Worm (Caenorhabditis elegans) whole organism, late embryonic: ENCODE measurements around the gene C03B1.13.

Experiments
- C08G9.2 ChIP-seq: sonication (generic microtip); optimal IDR thresholded peaks from 2 replicates; lab custom pipeline; 2016; ENCODE audit warnings: mild to moderate bottlenecking, missing genetic modification characterization, moderate library complexity, missing compliant biosample characterization
- K09A11.1 ChIP-seq: sonication (generic microtip); optimal IDR thresholded peaks from 2 replicates; lab custom pipeline; 2017; ENCODE audit warnings: antibody characterized with exemption, mild to moderate bottlenecking, missing genetic modification characterization, missing compliant biosample characterization; ENCODE audit not compliant: insufficient read depth
- Y22D7AL.16 ChIP-seq: sonication (generic microtip); optimal IDR thresholded peaks from 2 replicates; lab custom pipeline; 2016; ENCODE audit warnings: missing genetic modification characterization, missing compliant biosample characterization
- ahr-1 ChIP-seq: sonication (generic microtip); optimal IDR thresholded peaks from 2 replicates; lab custom pipeline; 2016; ENCODE audit warnings: missing genetic modification characterization, missing compliant biosample characterization
- ceh-14 ChIP-seq: sonication (generic microtip); optimal IDR thresholded peaks from 2 replicates; lab custom pipeline; 2016; ENCODE audit warnings: missing genotype, missing genetic modification characterization, missing compliant biosample characterization
- ceh-30 ChIP-seq: fragments of 150-350 bp; optimal IDR thresholded peaks from 2 replicates; lab custom pipeline; 2014; ENCODE audit warnings: missing biosample characterization, missing genetic modification characterization
- ceh-34 ChIP-seq: sonication (generic microtip); optimal IDR thresholded peaks from 2 replicates; lab custom pipeline; 2016; ENCODE audit warnings: mild to moderate bottlenecking, missing genetic modification characterization, missing compliant biosample characterization
- ceh-45 ChIP-seq: fragments of 200-800 bp; sonication (Bioruptor generic); IDR thresholded peaks from 2 replicates; pipeline ENCODE4 v1.3.6; 2022; ENCODE audit warnings: missing genetic modification reagents, missing genetic modification characterization, missing compliant biosample characterization
- ceh-48 ChIP-seq: sonication (generic microtip); optimal IDR thresholded peaks from 2 replicates; lab custom pipeline; 2016; ENCODE audit warnings: missing genetic modification characterization, inconsistent platforms, missing compliant biosample characterization
- ceh-6 ChIP-seq: fragments of 200-800 bp; sonication (Bioruptor generic); optimal IDR thresholded peaks from 2 replicates; lab custom pipeline; 2018; ENCODE audit warnings: mild to moderate bottlenecking, missing genetic modification characterization, missing compliant biosample characterization
- ceh-9 ChIP-seq: sonication (generic microtip); optimal IDR thresholded peaks from 2 replicates; lab custom pipeline; 2016; ENCODE audit warnings: mild to moderate bottlenecking, missing genetic modification characterization, inconsistent platforms, missing compliant biosample characterization
- che-1 ChIP-seq: sonication (generic microtip); optimal IDR thresholded peaks from 2 replicates; lab custom pipeline; 2016; ENCODE audit warnings: mild to moderate bottlenecking, missing genetic modification characterization, missing compliant biosample characterization
- elt-2 ChIP-seq: sonication (generic microtip); optimal IDR thresholded peaks from 2 replicates; lab custom pipeline; 2016; ENCODE audit warnings: missing genetic modification reagents, missing genetic modification characterization, missing compliant biosample characterization
- elt-4 ChIP-seq: sonication (generic microtip); optimal IDR thresholded peaks from 2 replicates; lab custom pipeline; 2016; ENCODE audit warnings: missing genetic modification characterization, missing compliant biosample characterization
- ets-4 ChIP-seq: sonication (generic microtip); optimal IDR thresholded peaks from 2 replicates; lab custom pipeline; 2016; ENCODE audit warnings: missing genetic modification characterization, missing compliant biosample characterization
- eyg-1 ChIP-seq: sonication (generic microtip); optimal IDR thresholded peaks from 2 replicates; lab custom pipeline; 2016; ENCODE audit warnings: missing genotype, missing genetic modification characterization, missing compliant biosample characterization
- fkh-10 ChIP-seq: fragments of 150-350 bp; optimal IDR thresholded peaks from 2 replicates; lab custom pipeline; 2014; ENCODE audit warnings: missing biosample characterization, missing genetic modification reagents, missing genetic modification characterization
- gmeb-2 ChIP-seq: sonication (generic microtip); optimal IDR thresholded peaks from 2 replicates; lab custom pipeline; 2016; ENCODE audit warnings: missing genetic modification characterization, inconsistent platforms, missing compliant biosample characterization
- hlh-13 ChIP-seq: fragments of 200-800 bp; sonication (Bioruptor generic); optimal IDR thresholded peaks from 2 replicates; lab custom pipeline; 2018; ENCODE audit warnings: mild to moderate bottlenecking, missing genetic modification characterization, missing compliant biosample characterization
- hlh-15 ChIP-seq: sonication (generic microtip); optimal IDR thresholded peaks from 2 replicates; lab custom pipeline; 2016; ENCODE audit warnings: missing genetic modification characterization, missing compliant biosample characterization
- hlh-6 ChIP-seq: sonication (generic microtip); optimal IDR thresholded peaks from 2 replicates; lab custom pipeline; 2016; ENCODE audit warnings: missing genotype, missing genetic modification characterization, missing compliant biosample characterization
- hlh-8 ChIP-seq: sonication (generic microtip); optimal IDR thresholded peaks from 2 replicates; lab custom pipeline; 2016; ENCODE audit warnings: missing genotype, missing genetic modification characterization, missing compliant biosample characterization
- lim-6 ChIP-seq: sonication (generic microtip); optimal IDR thresholded peaks from 2 replicates; lab custom pipeline; 2016; ENCODE audit warnings: missing genetic modification characterization, missing compliant biosample characterization
- madf-2 ChIP-seq: sonication (generic microtip); optimal IDR thresholded peaks from 2 replicates; lab custom pipeline; 2017; ENCODE audit warnings: missing genetic modification characterization, missing compliant biosample characterization
- mec-3 ChIP-seq: sonication (generic microtip); optimal IDR thresholded peaks from 2 replicates; lab custom pipeline; 2016; ENCODE audit warnings: borderline replicate concordance, missing genetic modification characterization, missing compliant biosample characterization
- nfya-1 ChIP-seq: sonication (generic microtip); optimal IDR thresholded peaks from 2 replicates; lab custom pipeline; 2017; ENCODE audit warnings: missing genetic modification characterization, mild to moderate bottlenecking, missing compliant biosample characterization, antibody characterized with exemption, moderate library complexity
- nhr-11 ChIP-seq: fragments of 150-350 bp; optimal IDR thresholded peaks from 2 replicates; lab custom pipeline; 2014; ENCODE audit warnings: missing biosample characterization, missing genetic modification characterization
- nhr-232 ChIP-seq: sonication (generic microtip); optimal IDR thresholded peaks from 2 replicates; lab custom pipeline; 2016; ENCODE audit warnings: missing genetic modification characterization, missing compliant biosample characterization
- npax-4 ChIP-seq: sonication (generic microtip); optimal IDR thresholded peaks from 2 replicates; lab custom pipeline; 2016; ENCODE audit warnings: missing genetic modification characterization, missing compliant biosample characterization
- odd-2 ChIP-seq: sonication (generic microtip); optimal IDR thresholded peaks from 2 replicates; lab custom pipeline; 2017; ENCODE audit warnings: antibody characterized with exemption, mild to moderate bottlenecking, missing genetic modification characterization, missing compliant biosample characterization
- pat-9 ChIP-seq: fragments of 200-800 bp; sonication (Bioruptor generic); optimal IDR thresholded peaks from 2 replicates; lab custom pipeline; 2018; ENCODE audit warnings: mild to moderate bottlenecking, missing genetic modification characterization, moderate library complexity, missing compliant biosample characterization
- pha-2 ChIP-seq: sonication (generic microtip); optimal IDR thresholded peaks from 2 replicates; lab custom pipeline; 2017; ENCODE audit warnings: mild to moderate bottlenecking, missing genetic modification characterization, missing compliant biosample characterization
- pqm-1 ChIP-seq: sonication (generic microtip); optimal IDR thresholded peaks from 2 replicates; lab custom pipeline; 2016; ENCODE audit warnings: missing genetic modification characterization, missing compliant biosample characterization
- pros-1 ChIP-seq: fragments of 150-350 bp; optimal IDR thresholded peaks from 2 replicates; lab custom pipeline; 2014; ENCODE audit warnings: missing biosample characterization, missing genetic modification reagents, missing genetic modification characterization
- sox-4 ChIP-seq: sonication (generic microtip); optimal IDR thresholded peaks from 2 replicates; lab custom pipeline; 2017; ENCODE audit warnings: mild to moderate bottlenecking, missing genetic modification characterization, inconsistent platforms, missing compliant biosample characterization
- syd-9 ChIP-seq: sonication (generic microtip); optimal IDR thresholded peaks from 2 replicates; lab custom pipeline; 2016; ENCODE audit warnings: mild to moderate bottlenecking, missing genetic modification characterization, moderate library complexity, missing compliant biosample characterization
- unc-42 ChIP-seq: sonication (generic microtip); optimal IDR thresholded peaks from 2 replicates; lab custom pipeline; 2016; ENCODE audit warnings: missing genotype, missing genetic modification characterization, missing compliant biosample characterization
- unc-55 ChIP-seq: sonication (generic microtip); optimal IDR thresholded peaks from 2 replicates; lab custom pipeline; 2017; ENCODE audit warnings: missing biosample characterization, missing genetic modification reagents, missing genetic modification characterization
- unc-86 ChIP-seq: sonication (generic microtip); optimal IDR thresholded peaks from 2 replicates; lab custom pipeline; 2016; ENCODE audit warnings: missing genetic modification characterization, missing compliant biosample characterization
- ztf-16 ChIP-seq: sonication (generic microtip); optimal IDR thresholded peaks from 2 replicates; lab custom pipeline; 2017; ENCODE audit warnings: missing genetic modification characterization, missing compliant biosample characterization

C03B1.13 gene

ce11 chrX:6331409-6331808, 6.4 kb downstream of the C03B1.13 start, which contains the start of gene col-170:
TSS of gene col-170 (plus strand) at chrX:6331709.
- no peak for TF ChIP-seq pha-2 (tag; lab: Kevin White, UChicago)
- no peak for TF ChIP-seq pat-9 (tag; lab: Kevin White, UChicago)
- no peak for TF ChIP-seq che-1 (tag; lab: Kevin White, UChicago)
- TF ChIP-seq elt-4 (tag; lab: Kevin White, UChicago), result no peak
- TF ChIP-seq, all 69 proteins: peak for 0

ce11 chrX:6328860-6329259, 9.0 kb downstream of the C03B1.13 start, which contains the start of gene col-169:
TSS of gene col-169 (plus strand) at chrX:6329160.
- no peak for TF ChIP-seq ceh-45 (GFP tag; lab: Robert Waterston, UW)
- TF ChIP-seq lim-6 (tag; lab: Kevin White, UChicago), result no peak

- TF ChIP-seq C08G9.2 (tag; lab: Kevin White, UChicago) (no peak), syd-9 (tag; lab: Kevin White, UChicago) (no peak), hlh-15 (no peak), pqm-1 (no peak), K09A11.1 (tag; lab: Kevin White, UChicago) (no peak), hlh-13 (GFP tag; lab: Kevin White, UChicago) (no peak), ceh-30 (tag; lab: Kevin White, UChicago) (no peak), ceh-6 (GFP tag; lab: Kevin White, UChicago) (no peak), unc-86 (tag; lab: Kevin White, UChicago) (no peak), gmeb-2 (tag; lab: Kevin White, UChicago) (no peak), ztf-16 (tag; lab: Kevin White, UChicago) (no peak), sox-4 (tag; lab: Kevin White, UChicago) (no peak)
Observed at ce11 chrX:6326088-6326487, 11.8 kb downstream of the C03B1.13 start, which contains the start of gene col-168. TSS of gene col-168 (plus strand) at chrX:6326388.

- TF ChIP-seq hlh-8 (tag; lab: Kevin White, UChicago) (no peak), C08G9.2 (tag; lab: Kevin White, UChicago) (no peak), ceh-6 (GFP tag; lab: Kevin White, UChicago) (no peak), nhr-232 (tag; lab: Kevin White, UChicago) (no peak), Y22D7AL.16 (tag; lab: Kevin White, UChicago) (no peak), npax-4 (no peak), nfya-1 (tag; lab: Kevin White, UChicago) (no peak), unc-55 (GFP tag; lab: Kevin White, UChicago) (no peak), pha-2 (tag; lab: Kevin White, UChicago) (no peak), ceh-45 (GFP tag; lab: Robert Waterston, UW) (no peak), unc-42 (tag; lab: Kevin White, UChicago) (no peak), hlh-6 (tag; lab: Kevin White, UChicago) (no peak), ets-4 (tag; lab: Kevin White, UChicago) (no peak), gmeb-2 (tag; lab: Kevin White, UChicago) (no peak), ceh-9 (no peak), elt-2 (tag; lab: Kevin White, UChicago) (no peak), ceh-14 (tag; lab: Kevin White, UChicago) (no peak)
Observed at ce11 chrX:6323129-6323528, 14.7 kb downstream of the C03B1.13 start, which contains the start of gene col-167. TSS of gene col-167 (plus strand) at chrX:6323488.

- TF ChIP-seq nfya-1 (tag; lab: Kevin White, UChicago), result no peak
- no peak for TF ChIP-seq ahr-1
- TF ChIP-seq ceh-45 (GFP tag; lab: Robert Waterston, UW), result no peak
- TF ChIP-seq nhr-11 (tag; lab: Kevin White, UChicago), result no peak
- TF ChIP-seq mec-3 (tag; lab: Kevin White, UChicago), result no peak
- TF ChIP-seq ceh-14 (tag; lab: Kevin White, UChicago), result no peak
- no peak for TF ChIP-seq hlh-6 (tag; lab: Kevin White, UChicago)
- TF ChIP-seq madf-2 (tag; lab: Kevin White, UChicago), result no peak
- no peak for TF ChIP-seq hlh-8 (tag; lab: Kevin White, UChicago)
- no peak for TF ChIP-seq eyg-1 (tag; lab: Kevin White, UChicago)
- no peak for TF ChIP-seq ceh-48
- TF ChIP-seq fkh-10 (GFP tag; lab: Kevin White, UChicago), result no peak
- TF ChIP-seq syd-9 (tag; lab: Kevin White, UChicago), result no peak
- no peak for TF ChIP-seq ets-4 (tag; lab: Kevin White, UChicago)
- TF ChIP-seq pros-1 (tag; lab: Kevin White, UChicago), result no peak
- no peak for TF ChIP-seq ztf-16 (tag; lab: Kevin White, UChicago)
- no peak for TF ChIP-seq odd-2 (tag; lab: Kevin White, UChicago)
- TF ChIP-seq ceh-34 (tag; lab: Kevin White, UChicago), result no peak
Observed at ce11 chrX:6321380-6321779, 16.5 kb downstream of the C03B1.13 start.
